Worm (Caenorhabditis elegans) whole organism, L2 larva: ENCODE data around the gene sma-6.

Experiments used
- nhr-237 ChIP-seq: fragments of 150-350 bp; optimal IDR thresholded peaks from 2 replicates; lab custom pipeline; 2014; ENCODE audit warnings: missing biosample characterization, missing genetic modification characterization
- nhr-77 ChIP-seq: fragments of 150-350 bp; optimal IDR thresholded peaks from 2 replicates; lab custom pipeline; 2014; ENCODE audit warnings: missing biosample characterization, missing genetic modification characterization

DNA sequence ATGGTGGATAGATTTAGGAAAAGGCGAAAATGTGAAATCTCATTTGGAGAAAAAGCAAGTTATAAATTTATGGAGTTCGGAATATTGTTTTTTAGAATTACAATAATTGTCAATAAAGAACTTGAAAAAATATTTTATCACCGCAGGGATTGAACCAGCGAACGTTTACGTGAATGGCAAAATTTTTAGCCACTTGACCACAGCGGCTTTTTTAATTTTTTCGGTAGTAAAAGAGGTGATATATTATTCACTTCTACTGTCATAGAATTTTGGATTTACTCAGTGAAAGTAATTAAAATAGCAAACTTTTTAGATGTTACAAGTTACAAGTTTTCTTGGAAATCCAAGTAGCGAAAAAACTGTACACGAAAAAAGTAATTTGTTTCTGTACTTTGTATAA lies 33.9 kb downstream of the sma-6 start:
- no peak for TF ChIP-seq nhr-77 (tag; lab: Kevin White, UChicago)
- no peak for TF ChIP-seq nhr-237 (tag; lab: Kevin White, UChicago)
